Worm (Caenorhabditis elegans) whole organism, young adult: Measurements from ENCODE around the gene ZC155.2.

Source experiments
- B0261.1 ChIP-seq: sonication (generic microtip); optimal IDR thresholded peaks from 2 replicates; lab custom pipeline; 2016; ENCODE audit warnings: mild to moderate bottlenecking, missing genetic modification characterization, moderate library complexity, missing compliant biosample characterization
- F33H1.4 ChIP-seq: fragments of 200-800 bp; sonication (Bioruptor generic); IDR thresholded peaks from 2 replicates; pipeline ENCODE4 v1.3.6; 2022; ENCODE audit warnings: missing genetic modification reagents, missing genetic modification characterization, missing compliant biosample characterization
- Y56A3A.18 ChIP-seq: fragments of 200-800 bp; sonication (Bioruptor generic); IDR thresholded peaks from 2 replicates; pipeline ENCODE4 v1.3.6; 2022; ENCODE audit warnings: missing genetic modification reagents, missing genetic modification characterization, missing compliant biosample characterization
- Y95B8A.8 ChIP-seq: fragments of 200-800 bp; sonication (Bioruptor generic); IDR thresholded peaks from 2 replicates; pipeline ENCODE4 v1.3.6; 2022; ENCODE audit warnings: missing genetic modification reagents, missing genetic modification characterization, missing compliant biosample characterization
- ama-1 ChIP-seq, 3 experiments: fragments of 150-350 bp in 1 of 3; sonication (generic microtip) in 2 of 3; optimal IDR thresholded peaks; 2 replicates each; lab custom pipeline; 2014 to 2018; ENCODE audit warnings: missing biosample characterization in 2 of 3, missing genetic modification characterization in 2 of 3, missing genetic modification reagents in 2 of 3
- atf-7 ChIP-seq: sonication (generic microtip); optimal IDR thresholded peaks from 2 replicates; lab custom pipeline; 2017; ENCODE audit warnings: mild to moderate bottlenecking, missing genetic modification characterization, missing compliant biosample characterization
- athp-1 ChIP-seq: sonication (generic microtip); optimal IDR thresholded peaks from 2 replicates; lab custom pipeline; 2017; ENCODE audit warnings: mild to moderate bottlenecking, missing genetic modification characterization, missing compliant biosample characterization
- attf-3 ChIP-seq: fragments of 200-800 bp; sonication (Bioruptor generic); conservative IDR thresholded peaks from 2 replicates; pipeline ENCODE4 v1.3.6; 2022; ENCODE audit warnings: missing genetic modification reagents, missing genetic modification characterization, missing compliant biosample characterization
- attf-5 ChIP-seq: fragments of 200-800 bp; sonication (Bioruptor generic); optimal IDR thresholded peaks from 2 replicates; lab custom pipeline; 2018; ENCODE audit warnings: mild to moderate bottlenecking, missing genetic modification characterization, missing compliant biosample characterization
- bed-2 ChIP-seq: fragments of 200-800 bp; sonication (Bioruptor generic); IDR thresholded peaks from 2 replicates; pipeline ENCODE4 v1.3.6; 2022; ENCODE audit warnings: missing genetic modification reagents, missing genetic modification characterization, missing compliant biosample characterization
- ceh-40 ChIP-seq: fragments of 200-800 bp; sonication (Bioruptor generic); IDR thresholded peaks from 2 replicates; pipeline ENCODE4 v1.3.6; 2022; ENCODE audit warnings: missing genetic modification characterization, missing compliant biosample characterization
- ceh-79 ChIP-seq: sonication (generic microtip); optimal IDR thresholded peaks from 2 replicates; lab custom pipeline; 2017; ENCODE audit warnings: mild to moderate bottlenecking, missing genetic modification characterization, missing compliant biosample characterization
- ceh-91 ChIP-seq: fragments of 200-800 bp; sonication (Bioruptor generic); IDR thresholded peaks from 2 replicates; pipeline ENCODE4 v1.3.6; 2022; ENCODE audit warnings: missing genetic modification reagents, missing genetic modification characterization, missing compliant biosample characterization
- dox-1 ChIP-seq: fragments of 200-800 bp; sonication (Bioruptor generic); IDR thresholded peaks from 2 replicates; pipeline ENCODE4 v1.3.6; 2022; ENCODE audit warnings: missing genetic modification reagents, missing genetic modification characterization, missing compliant biosample characterization
- dpl-1 ChIP-seq: fragments of 150-350 bp; optimal IDR thresholded peaks from 2 replicates; lab custom pipeline; 2014; ENCODE audit warnings: missing biosample characterization, missing genetic modification reagents, missing genetic modification characterization
- efl-1 ChIP-seq: fragments of 150-350 bp; optimal IDR thresholded peaks from 2 replicates; lab custom pipeline; 2014; ENCODE audit warnings: missing biosample characterization, missing genetic modification reagents, missing genetic modification characterization
- ekl-4 ChIP-seq: fragments of 200-800 bp; sonication (Bioruptor generic); IDR thresholded peaks from 2 replicates; pipeline ENCODE4 v1.3.6; 2022; ENCODE audit warnings: missing genetic modification reagents, missing genetic modification characterization, missing compliant biosample characterization
- fkh-3 ChIP-seq: sonication (generic microtip); optimal IDR thresholded peaks from 2 replicates; lab custom pipeline; 2016; ENCODE audit warnings: mild to moderate bottlenecking, missing genetic modification characterization, missing compliant biosample characterization
- hmg-1.2 ChIP-seq: fragments of 200-800 bp; sonication (Bioruptor generic); IDR thresholded peaks from 2 replicates; pipeline ENCODE4 v1.3.6; 2022; ENCODE audit warnings: missing genetic modification reagents, missing genetic modification characterization, missing compliant biosample characterization
- let-526 ChIP-seq: fragments of 200-800 bp; sonication (Bioruptor generic); IDR thresholded peaks from 2 replicates; pipeline ENCODE4 v1.3.6; 2022; ENCODE audit warnings: missing genetic modification reagents, missing genetic modification characterization, missing compliant biosample characterization
- lin-35 ChIP-seq, 3 experiments: fragments of 150-350 bp in 2 of 3; sonication (generic microtip) in 1 of 3; optimal IDR thresholded peaks; 2 replicates each; lab custom pipeline; 2014 to 2018; ENCODE audit warnings: missing biosample characterization in 3 of 3, missing genetic modification characterization in 3 of 3, missing genetic modification reagents in 3 of 3
- lin-54 ChIP-seq: fragments of 200-800 bp; sonication (Bioruptor generic); optimal IDR thresholded peaks from 2 replicates; lab custom pipeline; 2018; ENCODE audit warnings: mild to moderate bottlenecking, missing genetic modification characterization, missing compliant biosample characterization
- lir-1 ChIP-seq: fragments of 200-800 bp; sonication (Bioruptor generic); conservative IDR thresholded peaks from 2 replicates; pipeline ENCODE4 v1.3.6; 2022; ENCODE audit warnings: missing genetic modification reagents, missing genetic modification characterization, missing compliant biosample characterization
- madf-3 ChIP-seq: fragments of 200-800 bp; sonication (Bioruptor generic); IDR thresholded peaks from 2 replicates; pipeline ENCODE4 v1.3.6; 2022; ENCODE audit warnings: missing genetic modification reagents, missing genetic modification characterization, missing compliant biosample characterization
- madf-6 ChIP-seq: fragments of 200-800 bp; sonication (Bioruptor generic); IDR thresholded peaks from 2 replicates; pipeline ENCODE4 v1.3.6; 2022; ENCODE audit warnings: missing genetic modification reagents, missing genetic modification characterization, missing compliant biosample characterization
- mcd-1 ChIP-seq: fragments of 200-800 bp; sonication (Bioruptor generic); IDR thresholded peaks from 2 replicates; pipeline ENCODE4 v1.3.6; 2022; ENCODE audit warnings: missing genetic modification reagents, missing genetic modification characterization, missing compliant biosample characterization
- mel-28 ChIP-seq: sonication (generic microtip); optimal IDR thresholded peaks from 2 replicates; lab custom pipeline; 2016; ENCODE audit warnings: borderline replicate concordance, mild to moderate bottlenecking, missing genetic modification characterization, missing compliant biosample characterization
- nfya-2 ChIP-seq: fragments of 200-800 bp; sonication (Bioruptor generic); IDR thresholded peaks from 2 replicates; pipeline ENCODE4 v1.3.6; 2022; ENCODE audit warnings: missing genetic modification reagents, missing genetic modification characterization, missing compliant biosample characterization
- nhr-120 ChIP-seq: fragments of 200-800 bp; sonication (Bioruptor generic); IDR thresholded peaks from 2 replicates; pipeline ENCODE4 v1.3.6; 2022; ENCODE audit warnings: missing genetic modification characterization, missing compliant biosample characterization
- nhr-179 ChIP-seq: sonication (generic microtip); optimal IDR thresholded peaks from 2 replicates; lab custom pipeline; 2016; ENCODE audit warnings: mild to moderate bottlenecking, missing genetic modification characterization, missing compliant biosample characterization
- sdz-38 ChIP-seq: sonication (generic microtip); optimal IDR thresholded peaks from 2 replicates; lab custom pipeline; 2016; ENCODE audit warnings: missing genotype, missing genetic modification characterization, missing compliant biosample characterization
- snpc-4 ChIP-seq, 5 experiments: fragments of 150-350 bp in 1 of 5; sonication (generic microtip) in 4 of 5; optimal IDR thresholded peaks; 2 replicates each; lab custom pipeline; 2014 to 2018; ENCODE audit warnings: missing genetic modification characterization in 5 of 5, missing biosample characterization in 3 of 5, antibody characterized with exemption in 2 of 5, mild to moderate bottlenecking in 2 of 5, missing compliant biosample characterization in 2 of 5, missing genotype in 2 of 5, moderate library complexity in 2 of 5, missing genetic modification reagents in 1 of 5
- somi-1 ChIP-seq: fragments of 200-800 bp; sonication (Bioruptor generic); optimal IDR thresholded peaks from 2 replicates; lab custom pipeline; 2018; ENCODE audit warnings: mild to moderate bottlenecking, missing genetic modification characterization, missing compliant biosample characterization
- unc-130 ChIP-seq: sonication (generic microtip); optimal IDR thresholded peaks from 2 replicates; lab custom pipeline; 2016; ENCODE audit warnings: missing genetic modification reagents, missing genetic modification characterization, missing compliant biosample characterization
- unc-62 ChIP-seq: fragments of 150-350 bp; optimal IDR thresholded peaks from 2 replicates; lab custom pipeline; 2014; ENCODE audit warnings: missing biosample characterization, missing genetic modification reagents, missing genetic modification characterization
- xnd-1 ChIP-seq: sonication (generic microtip); optimal IDR thresholded peaks from 2 replicates; lab custom pipeline; 2016; ENCODE audit warnings: missing genotype, missing genetic modification reagents, missing genetic modification characterization, missing compliant biosample characterization

Gene ZC155.2

ce11 chrIII:5190179-5190578, 28.6 kb upstream of the ZC155.2 start:
- TF ChIP-seq ceh-79 (tag; lab: Kevin White, UChicago) (no peak), lin-54 (GFP tag; lab: Kevin White, UChicago) (peak; percentile 80), attf-3 (GFP tag; lab: Robert Waterston, UW) (0 out of 2 replicates have a peak, but pooled peaks have one; percentile 16), Y56A3A.18 (GFP tag; lab: Robert Waterston, UW) (no peak), F33H1.4 (GFP tag; lab: Robert Waterston, UW) (peak; percentile 37), fkh-3 (no peak), mcd-1 (GFP tag; lab: Robert Waterston, UW) (0 out of 2 replicates have a peak, but pooled peaks have one; percentile 28), Y95B8A.8 (no peak), dpl-1 (no peak), ama-1 (optimal IDR thresholded peaks at IDR 0.05; lab: Kevin White, UChicago) (no peak), ama-1 (GFP tag; optimal IDR thresholded peaks at IDR 0.05; lab: Kevin White, UChicago) (no peak), atf-7 (tag; lab: Kevin White, UChicago) (no peak), athp-1 (tag; lab: Kevin White, UChicago) (no peak), somi-1 (GFP tag; lab: Kevin White, UChicago) (no peak), lin-35 (GFP tag; optimal IDR thresholded peaks at IDR 0.05; lab: Kevin White, UChicago) (peak in 1 of 3 experiments; percentile 16), unc-130 (GFP tag; lab: Kevin White, UChicago) (peak; percentile 26), efl-1 (GFP tag; lab: Kevin White, UChicago) (peak; percentile 42), snpc-4 (GFP tag; optimal IDR thresholded peaks at IDR 0.05; lab: Kevin White, UChicago) (no peak), snpc-4 (tag; optimal IDR thresholded peaks at IDR 0.05; lab: Kevin White, UChicago) (no peak), madf-3 (GFP tag; lab: Robert Waterston, UW) (no peak), sdz-38 (tag; lab: Kevin White, UChicago) (no peak), madf-6 (GFP tag; lab: Robert Waterston, UW) (peak; percentile 63), dox-1 (no peak)

ce11 chrIII:5190671-5191174, 28.1 kb upstream of the ZC155.2 start, which contains the start of gene hira-1:
TSS of gene hira-1 (plus strand) at chrIII:5191124.
- TF ChIP-seq madf-3 (GFP tag; lab: Robert Waterston, UW) (no peak), B0261.1 (no peak), lin-54 (GFP tag; lab: Kevin White, UChicago) (peak; percentile 37), lir-1 (GFP tag; lab: Robert Waterston, UW) (no peak), efl-1 (GFP tag; lab: Kevin White, UChicago) (peak; percentile 60), ekl-4 (GFP tag; lab: Robert Waterston, UW) (no peak), attf-5 (GFP tag; lab: Kevin White, UChicago) (peak; percentile 17), lin-35 (GFP tag; optimal IDR thresholded peaks at IDR 0.05; lab: Kevin White, UChicago) (peak in 1 of 3 experiments; percentile 42), mcd-1 (GFP tag; lab: Robert Waterston, UW) (peak; percentile 50; the same call in 1 of the 2 replicates), nfya-2 (GFP tag; lab: Robert Waterston, UW) (no peak)
- TF ChIP-seq, all 124 proteins: peak for 5

ce11 chrIII:5193266-5193665, 25.5 kb upstream of the ZC155.2 start:
- TF ChIP-seq dox-1 (no peak), hmg-1.2 (GFP tag; lab: Robert Waterston, UW) (peak; percentile 20; the same call in 1 of the 2 replicates)
- TF ChIP-seq, all 124 proteins: peak for 1

ce11 chrIII:5195690-5196089, 23.1 kb upstream of the ZC155.2 start, which contains the start of gene moc-6:
TSS of gene moc-6 (plus strand) at chrIII:5195990.
- TF ChIP-seq dpl-1 (no peak), unc-62 (no peak), nhr-120 (GFP tag; lab: Robert Waterston, UW) (no peak), atf-7 (tag; lab: Kevin White, UChicago) (no peak), let-526 (GFP tag; lab: Robert Waterston, UW) (no peak), xnd-1 (tag; lab: Kevin White, UChicago) (no peak), ceh-91 (GFP tag; lab: Robert Waterston, UW) (no peak), nhr-179 (tag; lab: Kevin White, UChicago) (no peak), ceh-40 (no peak), bed-2 (GFP tag; lab: Robert Waterston, UW) (no peak), mel-28 (tag; lab: Kevin White, UChicago) (no peak), ekl-4 (GFP tag; lab: Robert Waterston, UW) (no peak)
